Worm (Caenorhabditis elegans) whole organism, midembryonic: ENCODE results near the gene srj-22.

Experiments
- T22C8.4 ChIP-seq: fragments of 200-800 bp; sonication (Bioruptor generic); IDR thresholded peaks from 2 replicates; pipeline ENCODE4 v1.3.6; 2022; ENCODE audit warnings: missing genetic modification characterization, missing compliant biosample characterization
- cog-1 ChIP-seq: sonication (generic microtip); optimal IDR thresholded peaks from 2 replicates; lab custom pipeline; 2016; ENCODE audit warnings: missing genetic modification characterization, missing compliant biosample characterization
- flt-1 ChIP-seq: fragments of 200-800 bp; sonication (Bioruptor generic); IDR thresholded peaks from 2 replicates; pipeline ENCODE4 v1.3.6; 2022; ENCODE audit warnings: missing genetic modification characterization, missing compliant biosample characterization
- med-1 ChIP-seq: sonication (generic microtip); optimal IDR thresholded peaks from 2 replicates; lab custom pipeline; 2017; ENCODE audit warnings: missing genetic modification characterization, mild to moderate bottlenecking, missing compliant biosample characterization, antibody characterized with exemption, missing genetic modification reagents; ENCODE audit not compliant: insufficient read depth
- ref-1 ChIP-seq: fragments of 200-800 bp; sonication (Bioruptor generic); conservative IDR thresholded peaks from 2 replicates; pipeline ENCODE4 v1.3.6; 2022; ENCODE audit warnings: missing genetic modification reagents, missing genetic modification characterization, missing compliant biosample characterization
- tab-1 ChIP-seq: fragments of 200-800 bp; sonication (Bioruptor generic); IDR thresholded peaks from 2 replicates; pipeline ENCODE4 v1.3.6; 2022; ENCODE audit warnings: missing genetic modification characterization, missing compliant biosample characterization
- ztf-23 ChIP-seq: fragments of 200-800 bp; sonication (Bioruptor generic); IDR thresholded peaks from 2 replicates; pipeline ENCODE4 v1.3.6; 2022; ENCODE audit warnings: missing genetic modification reagents, missing genetic modification characterization, missing compliant biosample characterization
- ztf-29 ChIP-seq: fragments of 200-800 bp; sonication (Bioruptor generic); IDR thresholded peaks from 2 replicates; pipeline ENCODE4 v1.3.6; 2022; ENCODE audit warnings: missing genetic modification reagents, missing genetic modification characterization, missing compliant biosample characterization

DNA sequence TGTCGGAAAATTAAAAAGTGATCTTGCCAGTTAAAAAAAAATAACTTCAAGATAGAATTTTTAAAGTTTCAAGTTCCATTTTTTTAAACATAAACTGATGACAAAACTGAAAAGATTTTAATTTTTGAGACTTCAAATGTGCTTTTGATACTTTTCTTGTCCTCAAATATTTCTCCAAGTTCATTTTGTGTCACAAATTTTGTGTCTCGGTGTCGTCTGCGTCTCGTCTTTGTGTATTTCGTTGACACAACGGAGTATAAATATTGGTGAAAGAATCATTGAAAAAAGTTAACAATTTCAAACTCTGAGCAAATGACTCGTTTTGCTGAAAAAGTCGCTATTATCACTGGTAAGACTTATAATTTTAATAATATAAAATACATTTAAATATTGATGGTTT, 40.5 kb upstream of the srj-22 start, which contains the start of gene D1054.8:
- TF ChIP-seq ref-1 (GFP tag; lab: Robert Waterston, UW) (no peak), med-1 (no peak), tab-1 (GFP tag; lab: Robert Waterston, UW) (no peak), cog-1 (tag; lab: Kevin White, UChicago) (no peak), T22C8.4 (GFP tag; lab: Robert Waterston, UW) (no peak), flt-1 (GFP tag; lab: Robert Waterston, UW) (no peak), ztf-23 (GFP tag; lab: Robert Waterston, UW) (no peak), ztf-29 (GFP tag; lab: Robert Waterston, UW) (no peak)
